Fruit fly (Drosophila melanogaster) whole organism, embryonic: ENCODE results near the gene AP-1sigma.

ENCODE experiments used
- Bgb ChIP-seq: fragments of 200-800 bp; sonication (Bioruptor generic); IDR thresholded peaks from 2 replicates; pipeline ENCODE4 v1.3.6; 2022; ENCODE audit warnings: missing biosample characterization, missing genetic modification characterization; ENCODE audit not compliant: partially characterized antibody
- BtbVII ChIP-seq: fragments of 200-800 bp; sonication (Bioruptor generic); optimal IDR thresholded peaks from 3 replicates; lab custom pipeline; 2017; ENCODE audit warnings: missing biosample characterization, mild to moderate bottlenecking, missing genetic modification characterization
- CG11560 ChIP-seq: fragments of 200-800 bp; sonication (Bioruptor generic); IDR thresholded peaks from 3 replicates; pipeline ENCODE4 v1.3.6; 2022; ENCODE audit warnings: missing biosample characterization, missing genetic modification characterization
- CG12659 ChIP-seq: fragments of 200-800 bp; sonication (Bioruptor generic); optimal IDR thresholded peaks from 3 replicates; lab custom pipeline; 2017; ENCODE audit warnings: mild to moderate bottlenecking, missing biosample characterization, missing genetic modification reagents, missing genetic modification characterization
- CG13775 ChIP-seq: fragments of 200-800 bp; sonication (Bioruptor generic); optimal IDR thresholded peaks from 3 replicates; lab custom pipeline; 2017; ENCODE audit warnings: missing biosample characterization, mild to moderate bottlenecking, missing genetic modification characterization
- CG15011 ChIP-seq: fragments of 200-800 bp; sonication (Bioruptor generic); optimal IDR thresholded peaks from 3 replicates; lab custom pipeline; 2018; ENCODE audit warnings: missing biosample characterization, mild to moderate bottlenecking, missing genetic modification characterization
- CG1529 ChIP-seq: fragments of 200-800 bp; sonication (Bioruptor generic); optimal IDR thresholded peaks from 3 replicates; lab custom pipeline; 2018; ENCODE audit warnings: missing biosample characterization, missing genetic modification characterization
- CG17359 ChIP-seq: fragments of 200-800 bp; sonication (Bioruptor generic); optimal IDR thresholded peaks from 3 replicates; lab custom pipeline; 2018; ENCODE audit warnings: missing biosample characterization, mild to moderate bottlenecking, missing genetic modification characterization, moderate library complexity
- CG2120 ChIP-seq: fragments of 200-800 bp; sonication (Bioruptor generic); optimal IDR thresholded peaks from 3 replicates; lab custom pipeline; 2016; ENCODE audit warnings: missing biosample characterization, missing genetic modification characterization
- CG42726 ChIP-seq: fragments of 200-800 bp; sonication (Bioruptor generic); IDR thresholded peaks from 2 replicates; pipeline ENCODE4 v1.3.6; 2022; ENCODE audit warnings: missing biosample characterization, missing genetic modification characterization; ENCODE audit not compliant: partially characterized antibody
- CG5953 ChIP-seq: fragments of 200-800 bp; sonication (Bioruptor generic); IDR thresholded peaks from 2 replicates; pipeline ENCODE4 v1.3.6; 2022; ENCODE audit warnings: missing biosample characterization, missing genetic modification characterization
- CG6654 ChIP-seq: fragments of 200-800 bp; sonication (Bioruptor generic); optimal IDR thresholded peaks from 2 replicates; lab custom pipeline; 2017; ENCODE audit warnings: missing biosample characterization, mild to moderate bottlenecking, missing genetic modification characterization
- CG6683 ChIP-seq: fragments of 200-800 bp; sonication (Bioruptor generic); optimal IDR thresholded peaks from 2 replicates; lab custom pipeline; 2017; ENCODE audit warnings: missing biosample characterization, mild to moderate bottlenecking, missing genetic modification characterization, missing genetic modification reagents
- CG6854 ChIP-seq: fragments of 200-800 bp; sonication (Bioruptor generic); optimal IDR thresholded peaks from 3 replicates; lab custom pipeline; 2017; ENCODE audit warnings: missing biosample characterization, mild to moderate bottlenecking, missing genetic modification characterization
- CG8765 ChIP-seq: fragments of 200-800 bp; sonication (Bioruptor generic); IDR thresholded peaks from 2 replicates; pipeline ENCODE4 v1.3.6; 2022; ENCODE audit warnings: missing biosample characterization, missing genetic modification characterization
- CG8924 ChIP-seq: fragments of 200-800 bp; optimal IDR thresholded peaks from 3 replicates; lab custom pipeline; 2019; ENCODE audit warnings: missing biosample characterization, mild to moderate bottlenecking, missing genetic modification characterization, moderate library complexity
- D19B ChIP-seq: fragments of 200-800 bp; sonication (Bioruptor generic); optimal IDR thresholded peaks from 2 replicates; lab custom pipeline; 2017; ENCODE audit warnings: missing biosample characterization, mild to moderate bottlenecking, missing genetic modification characterization
- Ets97D ChIP-seq: fragments of 200-800 bp; sonication (Bioruptor generic); optimal IDR thresholded peaks from 3 replicates; lab custom pipeline; 2016; ENCODE audit warnings: missing biosample characterization, missing genetic modification characterization
- HLH54F ChIP-seq: fragments of 200-800 bp; sonication (Bioruptor generic); optimal IDR thresholded peaks from 3 replicates; lab custom pipeline; 2016; ENCODE audit warnings: missing biosample characterization, missing genetic modification characterization
- HmgZ ChIP-seq: fragments of 200-800 bp; sonication (Bioruptor generic); optimal IDR thresholded peaks from 2 replicates; lab custom pipeline; 2018; ENCODE audit warnings: missing biosample characterization, mild to moderate bottlenecking, missing genetic modification characterization
- Hr78 ChIP-seq, 2 experiments: fragments of 200-800 bp in 1 of 2; fragments of >200 bp in 1 of 2; sonication (Bioruptor generic) in 1 of 2; optimal IDR thresholded peaks; 2 replicates each; lab custom pipeline; 2017 to 2019; ENCODE audit warnings: missing biosample characterization in 2 of 2, missing genetic modification characterization in 2 of 2, mild to moderate bottlenecking in 1 of 2, moderate library complexity in 1 of 2
- MTF-1 ChIP-seq: fragments of 200-800 bp; sonication (Bioruptor generic); optimal IDR thresholded peaks from 2 replicates; lab custom pipeline; 2018; ENCODE audit warnings: missing biosample characterization, mild to moderate bottlenecking, missing genetic modification characterization, borderline replicate concordance
- Max ChIP-seq: fragments of 200-800 bp; sonication (Bioruptor generic); optimal IDR thresholded peaks from 2 replicates; lab custom pipeline; 2016; ENCODE audit warnings: missing biosample characterization, mild to moderate bottlenecking, missing genetic modification characterization
- Mes4 ChIP-seq: fragments of 200-800 bp; sonication (Bioruptor generic); optimal IDR thresholded peaks from 2 replicates; lab custom pipeline; 2016; ENCODE audit warnings: missing biosample characterization, missing genetic modification characterization
- Nf-YB ChIP-seq: fragments of 200-800 bp; sonication (Bioruptor generic); optimal IDR thresholded peaks from 3 replicates; lab custom pipeline; 2019; ENCODE audit warnings: missing biosample characterization, mild to moderate bottlenecking, missing genetic modification characterization, moderate library complexity
- Sry-δ ChIP-seq: fragments of 200-800 bp; sonication (Bioruptor generic); optimal IDR thresholded peaks from 2 replicates; lab custom pipeline; 2016; ENCODE audit warnings: missing biosample characterization, missing genetic modification characterization
- Ssrp ChIP-seq: fragments of 200-800 bp; sonication (Bioruptor generic); optimal IDR thresholded peaks from 2 replicates; lab custom pipeline; 2018; ENCODE audit warnings: missing biosample characterization, mild to moderate bottlenecking, missing genetic modification characterization, moderate library complexity
- aop ChIP-seq: fragments of 200-800 bp; sonication (Bioruptor generic); IDR thresholded peaks from 2 replicates; pipeline ENCODE4 v1.3.6; 2022; ENCODE audit warnings: missing biosample characterization, missing genetic modification characterization
- ase ChIP-seq: fragments of 200-800 bp; sonication (Bioruptor generic); IDR thresholded peaks from 3 replicates; pipeline ENCODE4 v1.3.6; 2022; ENCODE audit warnings: missing biosample characterization, missing genetic modification characterization
- bab2 ChIP-seq: fragments of 200-800 bp; sonication (Bioruptor generic); optimal IDR thresholded peaks from 2 replicates; lab custom pipeline; 2016; ENCODE audit warnings: missing biosample characterization, missing genetic modification characterization
- bigmax ChIP-seq: fragments of 200-800 bp; sonication (Bioruptor generic); optimal IDR thresholded peaks from 2 replicates; lab custom pipeline; 2018; ENCODE audit warnings: missing biosample characterization, mild to moderate bottlenecking, missing genetic modification characterization
- br ChIP-seq: fragments of >200 bp; optimal IDR thresholded peaks from 2 replicates; lab custom pipeline; 2017
- btn ChIP-seq: fragments of 200-800 bp; sonication (Bioruptor generic); optimal IDR thresholded peaks from 2 replicates; lab custom pipeline; 2016; ENCODE audit warnings: missing biosample characterization, missing genetic modification characterization
- cg ChIP-seq: fragments of 200-800 bp; sonication (Bioruptor generic); optimal IDR thresholded peaks from 3 replicates; lab custom pipeline; 2019; ENCODE audit warnings: missing biosample characterization, mild to moderate bottlenecking, missing genetic modification characterization, moderate library complexity
- da ChIP-seq: fragments of 200-800 bp; sonication (Bioruptor generic); optimal IDR thresholded peaks from 2 replicates; lab custom pipeline; 2016; ENCODE audit warnings: missing biosample characterization, missing genetic modification characterization
- ems ChIP-seq: fragments of 200-800 bp; sonication (Bioruptor generic); optimal IDR thresholded peaks from 3 replicates; lab custom pipeline; 2016; ENCODE audit warnings: missing biosample characterization, missing genetic modification characterization
- ewg ChIP-seq: fragments of 200-800 bp; sonication (Bioruptor generic); optimal IDR thresholded peaks from 3 replicates; lab custom pipeline; 2017; ENCODE audit warnings: mild to moderate bottlenecking, missing biosample characterization, missing genetic modification reagents, missing genetic modification characterization
- gcm ChIP-seq: fragments of 200-800 bp; sonication (Bioruptor generic); optimal IDR thresholded peaks from 2 replicates; lab custom pipeline; 2019; ENCODE audit warnings: missing biosample characterization, mild to moderate bottlenecking, missing genetic modification characterization, moderate library complexity
- gsb ChIP-seq: fragments of 200-800 bp; sonication (Bioruptor generic); IDR thresholded peaks from 2 replicates; pipeline ENCODE4 v1.3.6; 2022; ENCODE audit warnings: missing biosample characterization, missing genetic modification characterization
- gt ChIP-seq: fragments of 200-800 bp; sonication (Bioruptor generic); IDR thresholded peaks from 2 replicates; pipeline ENCODE4 v1.3.6; 2022; ENCODE audit warnings: missing biosample characterization, missing genetic modification characterization
- ind ChIP-seq: fragments of 200-800 bp; sonication (Bioruptor generic); optimal IDR thresholded peaks from 3 replicates; lab custom pipeline; 2016; ENCODE audit warnings: missing biosample characterization, missing genetic modification characterization
- jumu ChIP-seq: fragments of 200-800 bp; sonication (Bioruptor generic); optimal IDR thresholded peaks from 3 replicates; lab custom pipeline; 2016; ENCODE audit warnings: missing biosample characterization, missing genetic modification characterization
- onecut ChIP-seq: fragments of 200-800 bp; sonication (Bioruptor generic); IDR thresholded peaks from 2 replicates; pipeline ENCODE4 v1.3.6; 2022; ENCODE audit warnings: missing biosample characterization, missing genetic modification characterization
- p53 ChIP-seq: fragments of 200-800 bp; sonication (Bioruptor generic); optimal IDR thresholded peaks from 2 replicates; lab custom pipeline; 2016; ENCODE audit warnings: missing biosample characterization, missing genetic modification characterization
- pb ChIP-seq: fragments of 200-800 bp; sonication (Bioruptor generic); optimal IDR thresholded peaks from 3 replicates; lab custom pipeline; 2016; ENCODE audit warnings: missing biosample characterization, missing genetic modification characterization
- peb ChIP-seq: fragments of 200-800 bp; sonication (Bioruptor generic); IDR thresholded peaks from 2 replicates; pipeline ENCODE4 v1.3.6; 2022; ENCODE audit warnings: missing biosample characterization, missing genetic modification characterization
- salm ChIP-seq: fragments of 200-800 bp; sonication (Bioruptor generic); optimal IDR thresholded peaks from 2 replicates; lab custom pipeline; 2018; ENCODE audit warnings: missing biosample characterization, mild to moderate bottlenecking, missing genetic modification characterization
- sens-2 ChIP-seq: fragments of 200-800 bp; sonication (Bioruptor generic); IDR thresholded peaks from 2 replicates; pipeline ENCODE4 v1.3.6; 2022; ENCODE audit warnings: missing biosample characterization, missing genetic modification characterization
- twi ChIP-seq: fragments of 200-800 bp; optimal IDR thresholded peaks from 2 replicates; lab custom pipeline; 2019; ENCODE audit warnings: missing biosample characterization, mild to moderate bottlenecking, missing genetic modification characterization, moderate library complexity
- vvl ChIP-seq: fragments of 200-800 bp; sonication (Bioruptor generic); IDR thresholded peaks from 2 replicates; pipeline ENCODE4 v1.3.6; 2022; ENCODE audit warnings: missing biosample characterization, missing genetic modification characterization

AP-1sigma gene

DNA sequence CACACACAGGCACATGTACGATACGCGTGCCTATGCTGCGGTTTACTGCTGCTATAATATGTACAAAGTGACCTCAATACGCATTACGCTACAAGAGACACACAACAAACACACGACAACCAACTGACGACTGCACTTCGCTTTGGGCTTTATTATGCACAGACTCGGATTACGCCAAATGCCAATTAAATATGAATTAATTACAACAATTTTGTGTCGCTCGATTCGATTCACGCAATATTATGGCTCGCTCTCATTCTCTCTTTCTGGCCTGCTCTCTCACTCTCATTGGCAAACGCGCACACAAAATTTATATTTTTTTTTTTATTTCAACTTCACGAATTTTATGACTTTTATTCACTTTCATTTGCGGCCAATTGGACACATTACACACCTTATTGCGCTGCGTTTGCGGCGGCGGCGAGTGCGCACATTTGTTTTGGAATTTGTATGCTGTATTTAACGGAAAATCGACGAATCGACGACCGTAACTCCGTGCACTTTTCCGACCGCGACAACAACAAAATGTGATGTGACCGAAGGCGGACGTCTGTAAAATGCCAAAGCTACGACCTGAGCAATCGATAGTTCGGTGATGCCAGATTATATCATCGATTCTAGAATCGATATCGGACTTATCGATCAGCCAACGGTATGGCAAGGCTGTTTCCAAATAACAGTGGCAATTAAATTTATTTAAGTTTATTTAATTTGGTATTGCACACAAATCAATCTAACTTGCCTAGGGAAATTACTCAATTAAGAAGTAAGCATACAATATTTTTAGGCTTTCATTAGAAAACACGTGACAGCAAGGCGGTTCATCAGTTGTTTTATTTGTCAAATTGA lies 35.7 kb upstream of the AP-1sigma start, which contains the start of the genes sba and CG31141 (continued):
- TF ChIP-seq Sry-δ (peak; percentile 78), vvl (peak; percentile 45), D19B (no peak), bab2 (GFP tag; lab: Kevin White, UChicago) (no peak), gcm (peak; percentile 26), twi (tag; lab: Kevin White, UChicago) (no peak), gsb (GFP tag; lab: Robert Waterston, UW) (no peak), CG2120 (GFP tag; lab: Kevin White, UChicago) (peak; percentile 31), cg (peak; percentile 75), Mes4 (GFP tag; lab: Kevin White, UChicago) (no peak), HmgZ (tag; lab: Kevin White, UChicago) (peak; percentile 67), Bgb (peak; percentile 96), HLH54F (GFP tag; lab: Kevin White, UChicago) (no peak), Max (no peak), CG17359 (tag; lab: Kevin White, UChicago) (peak; percentile 83), ewg (GFP tag; lab: Kevin White, UChicago) (no peak), CG11560 (no peak), CG8765 (GFP tag; lab: Robert Waterston, UW) (no peak), Hr78 (GFP tag; optimal IDR thresholded peaks at IDR 0.05; lab: Kevin White, UChicago) (no peak), peb (GFP tag; lab: Robert Waterston, UW) (no peak), ase (GFP tag; lab: Robert Waterston, UW) (no peak), CG5953 (no peak), CG15011 (GFP tag; lab: Kevin White, UChicago) (no peak), bigmax (GFP tag; lab: Kevin White, UChicago) (no peak), ind (no peak), jumu (GFP tag; lab: Kevin White, UChicago) (no peak), CG12659 (peak; percentile 84), Ssrp (no peak), CG6683 (GFP tag; lab: Kevin White, UChicago) (no peak), btn (GFP tag; lab: Kevin White, UChicago) (no peak), da (GFP tag; lab: Kevin White, UChicago) (no peak), CG6654 (GFP tag; lab: Kevin White, UChicago) (no peak), ems (peak; percentile 6), salm (tag; lab: Kevin White, UChicago) (no peak), gt (GFP tag; lab: Robert Waterston, UW) (no peak), Nf-YB (no peak), CG1529 (GFP tag; lab: Kevin White, UChicago) (no peak), br (no peak), onecut (GFP tag; lab: Robert Waterston, UW) (peak; percentile 44), CG42726 (peak; percentile 85), pb (GFP tag; lab: Kevin White, UChicago) (no peak), Ets97D (GFP tag; lab: Kevin White, UChicago) (peak; percentile 84), CG8924 (peak; percentile 54), CG6854 (peak; percentile 26), p53 (GFP tag; lab: Kevin White, UChicago) (no peak), sens-2 (GFP tag; lab: Robert Waterston, UW) (no peak), CG13775 (GFP tag; lab: Kevin White, UChicago) (no peak), aop (GFP tag; lab: Robert Waterston, UW) (no peak), BtbVII (peak; percentile 9), MTF-1 (no peak)
